Worm (Caenorhabditis elegans) whole organism, young adult: ENCODE results near the gene srp-2.

Experiments
- B0019.2 ChIP-seq: fragments of 200-800 bp; sonication (Bioruptor generic); conservative IDR thresholded peaks from 2 replicates; pipeline ENCODE4 v1.3.6; 2022; ENCODE audit warnings: missing genetic modification reagents, missing genetic modification characterization, missing compliant biosample characterization
- B0035.1 ChIP-seq: sonication (generic microtip); optimal IDR thresholded peaks from 2 replicates; lab custom pipeline; 2016; ENCODE audit warnings: missing genetic modification characterization, mild to moderate bottlenecking, missing compliant biosample characterization, missing genotype, missing genetic modification reagents
- B0261.1 ChIP-seq: sonication (generic microtip); optimal IDR thresholded peaks from 2 replicates; lab custom pipeline; 2016; ENCODE audit warnings: mild to moderate bottlenecking, missing genetic modification characterization, moderate library complexity, missing compliant biosample characterization
- B0336.3 ChIP-seq: fragments of 200-800 bp; sonication (Bioruptor generic); IDR thresholded peaks from 2 replicates; pipeline ENCODE4 v1.3.6; 2022; ENCODE audit warnings: missing genetic modification characterization, missing compliant biosample characterization
- C06A6.2 ChIP-seq: fragments of 200-800 bp; sonication (Bioruptor generic); conservative IDR thresholded peaks from 2 replicates; pipeline ENCODE4 v1.3.6; 2022; ENCODE audit warnings: missing genetic modification characterization, missing compliant biosample characterization
- D2030.7 ChIP-seq: fragments of 200-800 bp; sonication (Bioruptor generic); IDR thresholded peaks from 2 replicates; pipeline ENCODE4 v1.3.6; 2022; ENCODE audit warnings: missing genetic modification reagents, missing genetic modification characterization, missing compliant biosample characterization
- F10E7.11 ChIP-seq: sonication (generic microtip); optimal IDR thresholded peaks from 2 replicates; lab custom pipeline; 2017; ENCODE audit warnings: mild to moderate bottlenecking, missing genetic modification characterization, moderate library complexity, missing compliant biosample characterization
- F22D6.2 ChIP-seq: sonication (generic microtip); optimal IDR thresholded peaks from 2 replicates; lab custom pipeline; 2016; ENCODE audit warnings: mild to moderate bottlenecking, missing genetic modification characterization, missing compliant biosample characterization
- F23B12.7 ChIP-seq: sonication (generic microtip); optimal IDR thresholded peaks from 2 replicates; lab custom pipeline; 2017; ENCODE audit warnings: missing genetic modification characterization, mild to moderate bottlenecking, missing compliant biosample characterization, antibody characterized with exemption, moderate library complexity; ENCODE audit not compliant: insufficient read depth
- F55B11.4 ChIP-seq: sonication (generic microtip); optimal IDR thresholded peaks from 2 replicates; lab custom pipeline; 2016; ENCODE audit warnings: missing compliant biosample characterization, missing genetic modification characterization, borderline replicate concordance; ENCODE audit not compliant: insufficient read depth
- T07F8.4 ChIP-seq: sonication (generic microtip); optimal IDR thresholded peaks from 2 replicates; lab custom pipeline; 2016; ENCODE audit warnings: mild to moderate bottlenecking, missing genetic modification characterization, moderate library complexity, missing compliant biosample characterization
- Y53F4B.3 ChIP-seq: fragments of 200-800 bp; sonication (Bioruptor generic); IDR thresholded peaks from 2 replicates; pipeline ENCODE4 v1.3.6; 2022; ENCODE audit warnings: missing genetic modification reagents, missing genetic modification characterization, missing compliant biosample characterization
- aptf-2 ChIP-seq: fragments of 200-800 bp; sonication (Bioruptor generic); conservative IDR thresholded peaks from 2 replicates; pipeline ENCODE4 v1.3.6; 2022; ENCODE audit warnings: missing genetic modification reagents, missing genetic modification characterization, missing compliant biosample characterization
- atf-7 ChIP-seq: sonication (generic microtip); optimal IDR thresholded peaks from 2 replicates; lab custom pipeline; 2017; ENCODE audit warnings: mild to moderate bottlenecking, missing genetic modification characterization, missing compliant biosample characterization
- attf-6 ChIP-seq: fragments of 200-800 bp; sonication (Bioruptor generic); IDR thresholded peaks from 2 replicates; pipeline ENCODE4 v1.3.6; 2022; ENCODE audit warnings: missing genetic modification reagents, missing genetic modification characterization, missing compliant biosample characterization
- ccch-3 ChIP-seq: fragments of 200-800 bp; sonication (Bioruptor generic); optimal IDR thresholded peaks from 2 replicates; lab custom pipeline; 2018; ENCODE audit warnings: mild to moderate bottlenecking, missing genetic modification characterization, missing compliant biosample characterization
- ceh-40 ChIP-seq: fragments of 200-800 bp; sonication (Bioruptor generic); IDR thresholded peaks from 2 replicates; pipeline ENCODE4 v1.3.6; 2022; ENCODE audit warnings: missing genetic modification characterization, missing compliant biosample characterization
- ceh-79 ChIP-seq: sonication (generic microtip); optimal IDR thresholded peaks from 2 replicates; lab custom pipeline; 2017; ENCODE audit warnings: mild to moderate bottlenecking, missing genetic modification characterization, missing compliant biosample characterization
- dpff-1 ChIP-seq: sonication (generic microtip); optimal IDR thresholded peaks from 2 replicates; lab custom pipeline; 2017; ENCODE audit warnings: mild to moderate bottlenecking, missing genetic modification characterization, missing compliant biosample characterization
- efl-1 ChIP-seq: fragments of 150-350 bp; optimal IDR thresholded peaks from 2 replicates; lab custom pipeline; 2014; ENCODE audit warnings: missing biosample characterization, missing genetic modification reagents, missing genetic modification characterization
- egl-18 ChIP-seq: fragments of 200-800 bp; sonication (Bioruptor generic); IDR thresholded peaks from 2 replicates; pipeline ENCODE4 v1.3.6; 2022; ENCODE audit warnings: missing genetic modification reagents, missing genetic modification characterization, missing compliant biosample characterization
- egrh-3 ChIP-seq: fragments of 200-800 bp; sonication (Bioruptor generic); IDR thresholded peaks from 2 replicates; pipeline ENCODE4 v1.3.6; 2022; ENCODE audit warnings: missing genetic modification reagents, missing genetic modification characterization, missing compliant biosample characterization
- ekl-4 ChIP-seq: fragments of 200-800 bp; sonication (Bioruptor generic); IDR thresholded peaks from 2 replicates; pipeline ENCODE4 v1.3.6; 2022; ENCODE audit warnings: missing genetic modification reagents, missing genetic modification characterization, missing compliant biosample characterization
- fkh-3 ChIP-seq: sonication (generic microtip); optimal IDR thresholded peaks from 2 replicates; lab custom pipeline; 2016; ENCODE audit warnings: mild to moderate bottlenecking, missing genetic modification characterization, missing compliant biosample characterization
- hlh-12 ChIP-seq: sonication (generic microtip); optimal IDR thresholded peaks from 2 replicates; lab custom pipeline; 2016; ENCODE audit warnings: missing genetic modification characterization, missing compliant biosample characterization
- hmg-20 ChIP-seq: fragments of 200-800 bp; sonication (Bioruptor generic); IDR thresholded peaks from 2 replicates; pipeline ENCODE4 v1.3.6; 2022; ENCODE audit warnings: missing genetic modification reagents, missing genetic modification characterization, missing compliant biosample characterization
- lag-1 ChIP-seq: fragments of 200-800 bp; sonication (Bioruptor generic); IDR thresholded peaks from 2 replicates; pipeline ENCODE4 v1.3.6; 2022; ENCODE audit warnings: missing genetic modification reagents, missing genetic modification characterization, missing compliant biosample characterization
- let-607 ChIP-seq, 2 experiments: fragments of 200-800 bp in 1 of 2; sonication (Bioruptor generic) in 1 of 2; sonication (generic microtip) in 1 of 2; optimal IDR thresholded peaks; 2 replicates each; lab custom pipeline; 2016 to 2018; ENCODE audit warnings: mild to moderate bottlenecking in 2 of 2, missing compliant biosample characterization in 2 of 2, missing genetic modification characterization in 2 of 2, moderate library complexity in 2 of 2, missing genotype in 1 of 2
- lin-26 ChIP-seq: fragments of 200-800 bp; sonication (Bioruptor generic); IDR thresholded peaks from 2 replicates; pipeline ENCODE4 v1.3.6; 2022; ENCODE audit warnings: missing genetic modification reagents, missing genetic modification characterization, missing compliant biosample characterization
- lin-35 ChIP-seq, 3 experiments: fragments of 150-350 bp in 2 of 3; sonication (generic microtip) in 1 of 3; optimal IDR thresholded peaks; 2 replicates each; lab custom pipeline; 2014 to 2018; ENCODE audit warnings: missing biosample characterization in 3 of 3, missing genetic modification characterization in 3 of 3, missing genetic modification reagents in 3 of 3
- lsy-27 ChIP-seq: sonication (generic microtip); optimal IDR thresholded peaks from 2 replicates; lab custom pipeline; 2017; ENCODE audit warnings: missing genetic modification characterization, mild to moderate bottlenecking, missing compliant biosample characterization, antibody characterized with exemption, missing genotype, borderline replicate concordance; ENCODE audit not compliant: insufficient read depth
- mel-28 ChIP-seq: sonication (generic microtip); optimal IDR thresholded peaks from 2 replicates; lab custom pipeline; 2016; ENCODE audit warnings: borderline replicate concordance, mild to moderate bottlenecking, missing genetic modification characterization, missing compliant biosample characterization
- mes-4 ChIP-seq: sonication (generic microtip); optimal IDR thresholded peaks from 2 replicates; lab custom pipeline; 2016; ENCODE audit warnings: missing genotype, missing genetic modification characterization, missing compliant biosample characterization
- nfya-1 ChIP-seq: sonication (generic microtip); optimal IDR thresholded peaks from 2 replicates; lab custom pipeline; 2017; ENCODE audit warnings: antibody characterized with exemption, missing compliant biosample characterization, missing genetic modification characterization, borderline replicate concordance; ENCODE audit not compliant: insufficient read depth
- nhr-179 ChIP-seq: sonication (generic microtip); optimal IDR thresholded peaks from 2 replicates; lab custom pipeline; 2016; ENCODE audit warnings: mild to moderate bottlenecking, missing genetic modification characterization, missing compliant biosample characterization
- nhr-90 ChIP-seq: sonication (generic microtip); optimal IDR thresholded peaks from 2 replicates; lab custom pipeline; 2016; ENCODE audit warnings: missing genotype, mild to moderate bottlenecking, missing genetic modification characterization, missing compliant biosample characterization
- repo-1 ChIP-seq: sonication (generic microtip); optimal IDR thresholded peaks from 2 replicates; lab custom pipeline; 2017; ENCODE audit warnings: mild to moderate bottlenecking, missing genetic modification characterization, missing compliant biosample characterization
- sea-2 ChIP-seq: fragments of 200-800 bp; sonication (Bioruptor generic); IDR thresholded peaks from 2 replicates; pipeline ENCODE4 v1.3.6; 2022; ENCODE audit warnings: missing genetic modification characterization, missing compliant biosample characterization
- snpc-3.4 ChIP-seq: sonication (generic microtip); optimal IDR thresholded peaks from 2 replicates; lab custom pipeline; 2017; ENCODE audit warnings: missing genetic modification characterization, mild to moderate bottlenecking, missing compliant biosample characterization, antibody characterized with exemption, moderate library complexity, missing genotype, missing genetic modification reagents
- somi-1 ChIP-seq: fragments of 200-800 bp; sonication (Bioruptor generic); optimal IDR thresholded peaks from 2 replicates; lab custom pipeline; 2018; ENCODE audit warnings: mild to moderate bottlenecking, missing genetic modification characterization, missing compliant biosample characterization
- unc-62 ChIP-seq: fragments of 150-350 bp; optimal IDR thresholded peaks from 2 replicates; lab custom pipeline; 2014; ENCODE audit warnings: missing biosample characterization, missing genetic modification reagents, missing genetic modification characterization
- xnd-1 ChIP-seq: sonication (generic microtip); optimal IDR thresholded peaks from 2 replicates; lab custom pipeline; 2016; ENCODE audit warnings: missing genotype, missing genetic modification reagents, missing genetic modification characterization, missing compliant biosample characterization
- zfh-2 ChIP-seq: fragments of 200-800 bp; sonication (Bioruptor generic); conservative IDR thresholded peaks from 2 replicates; pipeline ENCODE4 v1.3.6; 2022; ENCODE audit warnings: missing genetic modification reagents, missing genetic modification characterization, missing compliant biosample characterization
- zim-3 ChIP-seq: sonication (generic microtip); optimal IDR thresholded peaks from 2 replicates; lab custom pipeline; 2017; ENCODE audit warnings: mild to moderate bottlenecking, missing genetic modification characterization, moderate library complexity, missing compliant biosample characterization
- ztf-28 ChIP-seq: fragments of 200-800 bp; sonication (Bioruptor generic); IDR thresholded peaks from 2 replicates; pipeline ENCODE4 v1.3.6; 2022; ENCODE audit warnings: missing genetic modification reagents, missing genetic modification characterization, missing compliant biosample characterization
- ztf-6 ChIP-seq: fragments of 200-800 bp; sonication (Bioruptor generic); IDR thresholded peaks from 2 replicates; pipeline ENCODE4 v1.3.6; 2022; ENCODE audit warnings: missing genetic modification reagents, missing genetic modification characterization, missing compliant biosample characterization

srp-2 gene

DNA sequence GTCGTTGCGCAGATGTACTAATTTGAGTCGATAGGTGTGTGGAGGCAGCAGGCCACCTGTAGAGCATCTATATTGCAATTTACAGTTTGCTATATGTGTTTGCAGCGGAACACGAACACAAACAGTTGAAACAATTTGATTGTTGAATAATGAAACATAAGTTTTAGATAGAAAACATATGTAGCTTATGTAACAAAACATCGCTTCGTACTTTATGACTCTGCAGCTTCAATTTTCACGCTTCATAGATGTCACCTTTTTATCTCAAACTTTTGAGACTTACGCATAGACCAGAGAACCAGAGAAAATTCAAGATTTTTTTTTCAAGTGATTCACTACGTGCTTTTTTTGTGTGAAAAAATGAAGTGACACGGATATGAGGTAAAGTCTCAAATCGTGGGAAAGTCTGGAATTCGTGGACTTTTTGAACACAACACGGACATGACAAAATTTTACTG is 38.5 kb upstream of the srp-2 start, which contains the start of gene fbxb-72 (continued):
- TF ChIP-seq lsy-27 (tag; lab: Kevin White, UChicago) (no peak), unc-62 (no peak), nhr-179 (tag; lab: Kevin White, UChicago) (no peak), nfya-1 (tag; lab: Kevin White, UChicago) (no peak), T07F8.4 (tag; lab: Kevin White, UChicago) (no peak), snpc-3.4 (tag; lab: Kevin White, UChicago) (no peak), ceh-79 (tag; lab: Kevin White, UChicago) (no peak), F10E7.11 (tag; lab: Kevin White, UChicago) (no peak), B0336.3 (GFP tag; lab: Robert Waterston, UW) (peak; percentile 77), xnd-1 (tag; lab: Kevin White, UChicago) (no peak), let-607 (tag; optimal IDR thresholded peaks at IDR 0.05; lab: Kevin White, UChicago) (no peak), F22D6.2 (tag; lab: Kevin White, UChicago) (peak; percentile 85), B0019.2 (no peak), hlh-12 (tag; lab: Kevin White, UChicago) (no peak), D2030.7 (GFP tag; lab: Robert Waterston, UW) (no peak), egl-18 (GFP tag; lab: Robert Waterston, UW) (no peak), attf-6 (GFP tag; lab: Robert Waterston, UW) (no peak), mel-28 (tag; lab: Kevin White, UChicago) (no peak), B0261.1 (tag; lab: Kevin White, UChicago) (no peak), repo-1 (peak; percentile 90), sea-2 (GFP tag; lab: Robert Waterston, UW) (0 out of 2 replicates have a peak, but pooled peaks have one; percentile 9), somi-1 (GFP tag; lab: Kevin White, UChicago) (peak; percentile 73), dpff-1 (tag; lab: Kevin White, UChicago) (no peak), C06A6.2 (peak; percentile 71; the same call in 1 of the 2 replicates), egrh-3 (GFP tag; lab: Robert Waterston, UW) (no peak), hmg-20 (GFP tag; lab: Robert Waterston, UW) (0 out of 2 replicates have a peak, but pooled peaks have one; percentile 3), ceh-40 (GFP tag; lab: Robert Waterston, UW) (no peak), F55B11.4 (tag; lab: Kevin White, UChicago) (no peak), F23B12.7 (peak; percentile 88), aptf-2 (no peak)

DNA sequence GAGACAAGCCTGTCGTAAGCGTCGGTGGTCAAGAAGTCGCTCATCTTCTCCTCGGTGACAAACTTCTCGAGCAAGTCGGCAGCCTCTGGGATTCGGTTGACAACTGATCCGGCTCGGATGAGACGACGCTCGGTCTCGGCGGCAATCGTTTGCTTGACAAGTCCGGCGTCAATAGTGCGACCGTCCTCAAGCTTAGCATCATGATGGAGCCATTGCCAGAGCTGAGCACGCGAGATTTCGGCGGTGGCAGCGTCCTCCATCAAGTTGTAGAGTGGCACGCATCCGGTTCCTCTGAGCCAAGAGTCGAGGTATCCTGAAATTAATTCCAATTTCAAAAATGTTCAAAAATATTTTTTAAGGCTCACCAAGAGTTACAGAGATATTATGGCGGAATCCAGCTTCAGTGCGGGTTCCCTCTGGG is 38.0 kb upstream of the srp-2 start:
- no peak for TF ChIP-seq xnd-1 (tag; lab: Kevin White, UChicago)
- TF ChIP-seq sea-2 (GFP tag; lab: Robert Waterston, UW) = no peak
- no peak for TF ChIP-seq lag-1 (GFP tag; lab: Robert Waterston, UW)
- no peak for TF ChIP-seq atf-7
- no peak for TF ChIP-seq ztf-6 (GFP tag; lab: Robert Waterston, UW)
- TF ChIP-seq B0035.1 (tag; lab: Kevin White, UChicago) = no peak
- TF ChIP-seq mes-4 (tag; lab: Kevin White, UChicago) = no peak
- TF ChIP-seq hlh-12 (tag; lab: Kevin White, UChicago) = no peak
- TF ChIP-seq zim-3 (tag; lab: Kevin White, UChicago) = peak; percentile 54
- TF ChIP-seq lin-35 (GFP tag; optimal IDR thresholded peaks at IDR 0.05; lab: Kevin White, UChicago) = peak in 1 of 3 experiments; percentile 43
- TF ChIP-seq repo-1 = peak; percentile 61
- TF ChIP-seq lin-26 (GFP tag; lab: Robert Waterston, UW) = peak; percentile 60
- peak; percentile 28 for TF ChIP-seq ccch-3 (GFP tag; lab: Kevin White, UChicago)
- 0 out of 2 replicates have a peak, but pooled peaks have one; percentile 6 for TF ChIP-seq Y53F4B.3 (GFP tag; lab: Robert Waterston, UW)
- peak; percentile 6 for TF ChIP-seq B0336.3 (GFP tag; lab: Robert Waterston, UW)
- TF ChIP-seq nhr-90 (tag; lab: Kevin White, UChicago) = peak; percentile 18
- TF ChIP-seq fkh-3 (tag; lab: Kevin White, UChicago) = no peak
- TF ChIP-seq unc-62 = no peak
- TF ChIP-seq attf-6 (GFP tag; lab: Robert Waterston, UW) = no peak
- peak; percentile 75 for TF ChIP-seq zfh-2 (GFP tag; lab: Robert Waterston, UW)
- peak; percentile 62; the same call in 1 of the 2 replicates for TF ChIP-seq egrh-3 (GFP tag; lab: Robert Waterston, UW)
- peak; percentile 22 for TF ChIP-seq snpc-3.4 (tag; lab: Kevin White, UChicago)
- peak; percentile 48; the same call in 1 of the 2 replicates for TF ChIP-seq ztf-28 (GFP tag; lab: Robert Waterston, UW)
- no peak for TF ChIP-seq efl-1 (GFP tag; lab: Kevin White, UChicago)
- TF ChIP-seq ekl-4 (GFP tag; lab: Robert Waterston, UW) = no peak
- no peak for TF ChIP-seq ceh-40 (GFP tag; lab: Robert Waterston, UW)
